Fruit fly (Drosophila melanogaster) whole organism, wandering third instar larva: ENCODE measurements around the gene CG4949.

Source experiments
- Abd-B ChIP-seq: fragments of >200 bp; optimal IDR thresholded peaks from 2 replicates; lab custom pipeline; 2017; ENCODE audit warnings: missing biosample characterization, missing genetic modification characterization
- CG32264 ChIP-seq: fragments of 200-800 bp; sonication (Bioruptor generic); optimal IDR thresholded peaks from 2 replicates; lab custom pipeline; 2016; ENCODE audit warnings: missing biosample characterization, missing genetic modification characterization
- CG9705 ChIP-seq: fragments of 200-800 bp; sonication (Bioruptor generic); optimal IDR thresholded peaks from 2 replicates; lab custom pipeline; 2018; ENCODE audit warnings: missing biosample characterization, mild to moderate bottlenecking, missing genetic modification characterization
- CrebA ChIP-seq: fragments of 200-800 bp; sonication (Bioruptor generic); optimal IDR thresholded peaks from 2 replicates; lab custom pipeline; 2016; ENCODE audit warnings: missing biosample characterization, mild to moderate bottlenecking, missing genetic modification characterization, borderline replicate concordance
- Dfd ChIP-seq: fragments of >200 bp; optimal IDR thresholded peaks from 2 replicates; lab custom pipeline; 2017; ENCODE audit warnings: missing biosample characterization, missing genetic modification characterization
- Dif ChIP-seq: fragments of 200-275, 200-300 bp; sonication (Bioruptor generic); optimal IDR thresholded peaks from 2 replicates; lab custom pipeline; 2018; ENCODE audit warnings: missing biosample characterization, missing genetic modification characterization; ENCODE audit not compliant: partially characterized antibody
- GATAd ChIP-seq: sonication (Bioruptor generic); optimal IDR thresholded peaks from 2 replicates; lab custom pipeline; 2016; ENCODE audit warnings: missing biosample characterization, missing genetic modification characterization
- HLH106 ChIP-seq: fragments of 200-800 bp; optimal IDR thresholded peaks from 3 replicates; lab custom pipeline; 2019; ENCODE audit warnings: missing biosample characterization, mild to moderate bottlenecking, missing genetic modification characterization, moderate library complexity
- Hnf4 ChIP-seq: fragments of 200-800 bp; sonication (Bioruptor generic); optimal IDR thresholded peaks from 2 replicates; lab custom pipeline; 2016; ENCODE audit warnings: missing biosample characterization, mild to moderate bottlenecking, missing genetic modification characterization
- Hr78 ChIP-seq: fragments of >200 bp; optimal IDR thresholded peaks from 2 replicates; lab custom pipeline; 2017; ENCODE audit warnings: missing biosample characterization, missing genetic modification characterization
- Hr83 ChIP-seq: fragments of 200-300 bp; sonication (Bioruptor generic); optimal IDR thresholded peaks from 2 replicates; lab custom pipeline; 2016; ENCODE audit warnings: missing biosample characterization, mild to moderate bottlenecking, missing genetic modification characterization, moderate library complexity; ENCODE audit not compliant: poor library complexity, severe bottlenecking
- Jra ChIP-seq: sonication (Bioruptor generic); optimal IDR thresholded peaks from 2 replicates; lab custom pipeline; 2016; ENCODE audit warnings: missing biosample characterization, missing genetic modification characterization
- Mio ChIP-seq: sonication (Bioruptor generic); optimal IDR thresholded peaks from 2 replicates; lab custom pipeline; 2016; ENCODE audit warnings: missing biosample characterization, missing genetic modification characterization
- Myc ChIP-seq: fragments of >200 bp; optimal IDR thresholded peaks from 2 replicates; lab custom pipeline; 2017
- N ChIP-seq: fragments of >200 bp; optimal IDR thresholded peaks from 2 replicates; lab custom pipeline; 2018; ENCODE audit warnings: missing biosample characterization, missing external identifiers, missing genetic modification characterization
- OdsH ChIP-seq: fragments of 200-800 bp; sonication (Bioruptor generic); optimal IDR thresholded peaks from 2 replicates; lab custom pipeline; 2016; ENCODE audit warnings: missing biosample characterization, mild to moderate bottlenecking, missing genetic modification characterization
- Rel ChIP-seq, 2 experiments: fragments of 200-800 bp; sonication (Bioruptor generic) in 1 of 2; optimal IDR thresholded peaks; 2 replicates in 1 of 2; 3 replicates in 1 of 2; lab custom pipeline; 2016 to 2019; ENCODE audit warnings: mild to moderate bottlenecking in 2 of 2, missing biosample characterization in 2 of 2, missing genetic modification characterization in 2 of 2, moderate library complexity in 1 of 2
- Sp1 ChIP-seq: fragments of 200-800 bp; sonication (Bioruptor generic); optimal IDR thresholded peaks from 3 replicates; lab custom pipeline; 2019; ENCODE audit warnings: missing biosample characterization, mild to moderate bottlenecking, missing genetic modification characterization, moderate library complexity
- Vsx2 ChIP-seq: fragments of 200-300, 225-300 bp; sonication (Bioruptor generic); optimal IDR thresholded peaks from 2 replicates; lab custom pipeline; 2018; ENCODE audit warnings: missing biosample characterization, missing genetic modification characterization; ENCODE audit not compliant: partially characterized antibody
- br ChIP-seq: fragments of 200-800 bp; sonication (Bioruptor generic); optimal IDR thresholded peaks from 2 replicates; lab custom pipeline; 2016; ENCODE audit warnings: missing biosample characterization, missing genetic modification characterization
- brk ChIP-seq: fragments of 200-800 bp; sonication (Bioruptor generic); optimal IDR thresholded peaks from 2 replicates; lab custom pipeline; 2016; ENCODE audit warnings: missing biosample characterization, mild to moderate bottlenecking, missing genetic modification characterization
- dl ChIP-seq, 2 experiments: fragments of 175-275, 200-275 bp in 1 of 2; fragments of 200-275 bp in 1 of 2; sonication (Bioruptor generic); optimal IDR thresholded peaks; lab custom pipeline; 2018; ENCODE audit warnings: mild to moderate bottlenecking in 2 of 2, missing biosample characterization in 2 of 2, missing genetic modification characterization in 2 of 2, moderate library complexity in 2 of 2; ENCODE audit not compliant: partially characterized antibody in 2 of 2, insufficient read depth in 1 of 2
- dmrt93B ChIP-seq: fragments of 200-800 bp; sonication (Bioruptor generic); optimal IDR thresholded peaks from 2 replicates; lab custom pipeline; 2018; ENCODE audit warnings: missing biosample characterization, mild to moderate bottlenecking, missing genetic modification characterization
- dsf ChIP-seq: sonication (Bioruptor generic); optimal IDR thresholded peaks from 2 replicates; lab custom pipeline; 2016; ENCODE audit warnings: missing biosample characterization, missing genetic modification characterization, borderline replicate concordance
- ey ChIP-seq: fragments of 200-800 bp; sonication (Bioruptor generic); optimal IDR thresholded peaks from 2 replicates; lab custom pipeline; 2016; ENCODE audit warnings: missing biosample characterization, missing genetic modification characterization
- foxo ChIP-seq, 2 experiments: fragments of 200-800 bp; sonication (Bioruptor generic); optimal IDR thresholded peaks; 2 replicates in 1 of 2; 3 replicates in 1 of 2; lab custom pipeline; 2016 to 2017; ENCODE audit warnings: missing biosample characterization in 2 of 2, missing genetic modification characterization in 2 of 2
- fru ChIP-seq: fragments of 200-800 bp; sonication (Bioruptor generic); optimal IDR thresholded peaks from 3 replicates; lab custom pipeline; 2016; ENCODE audit warnings: missing biosample characterization, mild to moderate bottlenecking, missing genetic modification characterization
- h ChIP-seq: fragments of 200-800 bp; sonication (Bioruptor generic); optimal IDR thresholded peaks from 3 replicates; lab custom pipeline; 2016; ENCODE audit warnings: missing biosample characterization, mild to moderate bottlenecking, missing genetic modification characterization
- jim ChIP-seq: fragments of 175-275, 200-325 bp; sonication (Bioruptor generic); optimal IDR thresholded peaks from 2 replicates; lab custom pipeline; 2016; ENCODE audit warnings: missing biosample characterization, mild to moderate bottlenecking, missing genetic modification characterization
- lola ChIP-seq: fragments of >200 bp; optimal IDR thresholded peaks from 2 replicates; lab custom pipeline; 2017; ENCODE audit warnings: missing biosample characterization, missing genetic modification characterization
- pan ChIP-seq: fragments of >200 bp; optimal IDR thresholded peaks from 2 replicates; lab custom pipeline; 2017
- psq ChIP-seq: fragments of 200-800 bp; sonication (Bioruptor generic); optimal IDR thresholded peaks from 3 replicates; lab custom pipeline; 2017; ENCODE audit warnings: missing biosample characterization, mild to moderate bottlenecking, missing genetic modification characterization, moderate library complexity
- rgr ChIP-seq: fragments of 200-800 bp; sonication (Bioruptor generic); optimal IDR thresholded peaks from 3 replicates; lab custom pipeline; 2016; ENCODE audit warnings: missing biosample characterization, mild to moderate bottlenecking, missing genetic modification characterization
- sage ChIP-seq: fragments of 200-800 bp; sonication (Bioruptor generic); optimal IDR thresholded peaks from 2 replicates; lab custom pipeline; 2016; ENCODE audit warnings: missing biosample characterization, mild to moderate bottlenecking, missing genetic modification characterization
- sv ChIP-seq: fragments of 200-800 bp; sonication (Bioruptor generic); optimal IDR thresholded peaks from 3 replicates; lab custom pipeline; 2016; ENCODE audit warnings: missing biosample characterization, missing genetic modification characterization
- tai ChIP-seq: sonication (Bioruptor generic); optimal IDR thresholded peaks from 2 replicates; lab custom pipeline; 2016; ENCODE audit warnings: missing biosample characterization, missing genetic modification characterization
- usp ChIP-seq: fragments of >200 bp; optimal IDR thresholded peaks from 2 replicates; lab custom pipeline; 2017; ENCODE audit warnings: missing biosample characterization, missing genetic modification characterization
- woc ChIP-seq: sonication (Bioruptor generic); optimal IDR thresholded peaks from 2 replicates; lab custom pipeline; 2016; ENCODE audit warnings: missing biosample characterization, mild to moderate bottlenecking, missing genetic modification characterization

Gene CG4949

dm6 chrX:17111958-17112953, 33.6 kb downstream of the CG4949 start:
- TF ChIP-seq tai (GFP tag; lab: Kevin White, UChicago) = no peak

dm6 chrX:17113324-17113723, 34.7 kb downstream of the CG4949 start:
- no peak for TF ChIP-seq Dfd
- peak; percentile 44 for TF ChIP-seq HLH106 (tag; lab: Kevin White, UChicago)
- peak; percentile 61 for TF ChIP-seq psq (GFP tag; lab: Kevin White, UChicago)
- TF ChIP-seq h = no peak
- peak; percentile 50 for TF ChIP-seq rgr
- TF ChIP-seq dmrt93B (GFP tag; lab: Kevin White, UChicago) = no peak
- peak in 1 of 2 experiments; percentile 38 for TF ChIP-seq foxo (GFP tag; optimal IDR thresholded peaks at IDR 0.05; lab: Kevin White, UChicago)
- TF ChIP-seq Sp1 = peak; percentile 62
- TF ChIP-seq Hr78 (GFP tag; lab: Kevin White, UChicago) = no peak
- TF ChIP-seq OdsH (GFP tag; lab: Kevin White, UChicago) = peak; percentile 48
- TF ChIP-seq Jra (GFP tag; lab: Kevin White, UChicago) = no peak

dm6 chrX:17121600-17121999, 43.0 kb downstream of the CG4949 start:
- TF ChIP-seq br = no peak
- peak; percentile 8 for TF ChIP-seq psq (GFP tag; lab: Kevin White, UChicago)
- peak; percentile 1 for TF ChIP-seq CG9705
- peak; percentile 1 for TF ChIP-seq Sp1
- TF ChIP-seq ey (GFP tag; lab: Kevin White, UChicago) = no peak
- TF ChIP-seq usp (GFP tag; lab: Kevin White, UChicago) = no peak
- no peak for TF ChIP-seq tai (GFP tag; lab: Kevin White, UChicago)
- no peak for TF ChIP-seq Dfd
- TF ChIP-seq Hnf4 (GFP tag; lab: Kevin White, UChicago) = no peak
- no peak for TF ChIP-seq Myc (lab: Kevin White, UChicago)
- TF ChIP-seq Rel (GFP tag; optimal IDR thresholded peaks at IDR 0.05; lab: Kevin White, UChicago) = no peak
- no peak for TF ChIP-seq Rel (tag; optimal IDR thresholded peaks at IDR 0.05; lab: Kevin White, UChicago)
- TF ChIP-seq Dif (GFP tag; lab: Kevin White, UChicago) = no peak
- TF ChIP-seq Abd-B = no peak
- TF ChIP-seq woc (GFP tag; lab: Kevin White, UChicago) = no peak
- peak; percentile 33 for TF ChIP-seq dmrt93B (GFP tag; lab: Kevin White, UChicago)
- peak; percentile 40 for TF ChIP-seq h
- TF ChIP-seq CG32264 (GFP tag; lab: Kevin White, UChicago) = peak; percentile 29
- no peak for TF ChIP-seq OdsH (GFP tag; lab: Kevin White, UChicago)
- TF ChIP-seq Mio (GFP tag; lab: Kevin White, UChicago) = no peak
- no peak for TF ChIP-seq sage
- no peak for TF ChIP-seq jim (GFP tag; lab: Kevin White, UChicago)
- no peak for TF ChIP-seq Vsx2 (GFP tag; lab: Kevin White, UChicago)
- TF ChIP-seq CrebA (GFP tag; lab: Kevin White, UChicago) = no peak
- TF ChIP-seq dl (GFP tag; optimal IDR thresholded peaks at IDR 0.05; lab: Kevin White, UChicago; ENCODE audit: insufficient read depth in 1 of 2, partially characterized antibody in 2 of 2) = no peak
- peak in 1 of 2 experiments; percentile 52 for TF ChIP-seq foxo (GFP tag; optimal IDR thresholded peaks at IDR 0.05; lab: Kevin White, UChicago)
- no peak for TF ChIP-seq lola (GFP tag; lab: Kevin White, UChicago)
- TF ChIP-seq fru = peak; percentile 40
- TF ChIP-seq Hr78 (GFP tag; lab: Kevin White, UChicago) = no peak
- TF ChIP-seq rgr = peak; percentile 11
- TF ChIP-seq Jra (GFP tag; lab: Kevin White, UChicago) = no peak
- no peak for TF ChIP-seq GATAd (GFP tag; lab: Kevin White, UChicago)
- peak; percentile 94 for TF ChIP-seq Hr83 (GFP tag; lab: Kevin White, UChicago)
- peak; percentile 26 for TF ChIP-seq HLH106 (tag; lab: Kevin White, UChicago)
- no peak for TF ChIP-seq pan
- TF ChIP-seq dsf (GFP tag; lab: Kevin White, UChicago) = no peak
- TF ChIP-seq N (GFP tag; lab: Kevin White, UChicago) = no peak
- no peak for TF ChIP-seq brk
- peak; percentile 7 for TF ChIP-seq sv (GFP tag; lab: Kevin White, UChicago)
